Worm (Caenorhabditis elegans): ENCODE results near the gene str-40.

str-40 gene

ce11 chrV:3028205-3028604 lies 40.8 kb downstream of the str-40 start, which contains the start of gene asp-7:
TSS of gene asp-7 (plus strand) at chrV:3028285.
- TF ChIP-seq lin-32 (GFP tag; optimal IDR thresholded peaks at IDR 0.05) (no peak), lin-13 (tag; optimal IDR thresholded peaks at IDR 0.05) (no peak), M03D4.4 (tag; optimal IDR thresholded peaks at IDR 0.05) (no peak), nhr-28 (tag; optimal IDR thresholded peaks at IDR 0.05) (no peak)

ce11 chrV:3024274-3024673 lies 44.7 kb downstream of the str-40 start, which contains the start of gene asp-8:
TSS of gene asp-8 (plus strand) at chrV:3024549.
- TF ChIP-seq flh-1 (GFP tag; optimal IDR thresholded peaks at IDR 0.05) (no peak), hlh-1 (tag; optimal IDR thresholded peaks at IDR 0.05) (no peak), nhr-237 (tag; optimal IDR thresholded peaks at IDR 0.05) (no peak), unc-62 (GFP tag; optimal IDR thresholded peaks at IDR 0.05) (no peak), sem-2 (GFP tag; optimal IDR thresholded peaks at IDR 0.05) (no peak), nhr-2 (tag; optimal IDR thresholded peaks at IDR 0.05) (no peak), elt-3 (tag; optimal IDR thresholded peaks at IDR 0.05) (no peak), drap-1 (GFP tag; optimal IDR thresholded peaks at IDR 0.05) (no peak), cnd-1 (tag; optimal IDR thresholded peaks at IDR 0.05) (no peak), unc-120 (tag; optimal IDR thresholded peaks at IDR 0.05; ENCODE audit: poor library complexity, severe bottlenecking) (no peak), ham-2 (GFP tag; optimal IDR thresholded peaks at IDR 0.05) (no peak), ces-1 (GFP tag; optimal IDR thresholded peaks at IDR 0.05) (no peak), nhr-76 (tag; optimal IDR thresholded peaks at IDR 0.05) (no peak), M03D4.4 (tag; optimal IDR thresholded peaks at IDR 0.05) (no peak), tbx-8 (GFP tag; optimal IDR thresholded peaks at IDR 0.05) (no peak), pha-4 (tag; optimal IDR thresholded peaks at IDR 0.05) (no peak), sptf-1 (tag; optimal IDR thresholded peaks at IDR 0.05) (no peak), nhr-12 (tag; optimal IDR thresholded peaks at IDR 0.05) (no peak)

ce11 chrV:3021306-3021705 lies 47.7 kb downstream of the str-40 start, which contains the start of gene irld-12:
TSS of gene irld-12 (minus strand) at chrV:3021406.
- TF ChIP-seq unc-120 (tag; optimal IDR thresholded peaks at IDR 0.05; ENCODE audit: poor library complexity, severe bottlenecking) (no peak), ham-2 (GFP tag; optimal IDR thresholded peaks at IDR 0.05) (no peak), mab-5 (tag; optimal IDR thresholded peaks at IDR 0.05) (no peak), sem-2 (GFP tag; optimal IDR thresholded peaks at IDR 0.05) (no peak), ceh-83 (GFP tag; optimal IDR thresholded peaks at IDR 0.05) (no peak), nhr-237 (tag; optimal IDR thresholded peaks at IDR 0.05) (no peak), unc-62 (GFP tag; optimal IDR thresholded peaks at IDR 0.05) (no peak), lin-13 (tag; optimal IDR thresholded peaks at IDR 0.05) (no peak), elt-1 (tag; optimal IDR thresholded peaks at IDR 0.05; ENCODE audit: borderline replicate concordance, insufficient read depth) (no peak), zip-8 (tag; optimal IDR thresholded peaks at IDR 0.05) (no peak), sptf-1 (tag; optimal IDR thresholded peaks at IDR 0.05) (no peak), lin-32 (GFP tag; optimal IDR thresholded peaks at IDR 0.05) (no peak), M03D4.4 (tag; optimal IDR thresholded peaks at IDR 0.05) (no peak), mep-1 (tag; optimal IDR thresholded peaks at IDR 0.05) (no peak)
